Fruit fly (Drosophila melanogaster): ENCODE data around the gene slgA.
A peak's percentile ranks its signal among the peaks of the same experiment; 100 is the strongest.

Gene slgA

dm6 chrX:21368410-21368918 lies 5.3 kb upstream of the slgA start (continued):
- peak; percentile 34 to 69 for TF ChIP-seq Trl (optimal IDR thresholded peaks at IDR 0.05)
- TF ChIP-seq Trl (GFP tag; optimal IDR thresholded peaks at IDR 0.05) = no peak
- peak in 1 of 2 experiments; percentile 84 for TF ChIP-seq crp (GFP tag; optimal IDR thresholded peaks at IDR 0.05)
- no peak for TF ChIP-seq CG18764 (GFP tag; optimal IDR thresholded peaks at IDR 0.05)
- no peak for TF ChIP-seq Vsx1 (GFP tag; optimal IDR thresholded peaks at IDR 0.05)
- TF ChIP-seq CG10267 (tag; optimal IDR thresholded peaks at IDR 0.05) = no peak
- 0 out of 3 replicates have a peak, but pooled peaks have one; percentile 10 for TF ChIP-seq HLH4C (GFP tag; IDR thresholded peaks at IDR 0.05; ENCODE audit: partially characterized antibody)
- TF ChIP-seq CG15269 (tag; optimal IDR thresholded peaks at IDR 0.05) = no peak
- TF ChIP-seq ttk (GFP tag; IDR thresholded peaks at IDR 0.05) = no peak
- no peak for TF ChIP-seq gcm (GFP tag; optimal IDR thresholded peaks at IDR 0.05)
- TF ChIP-seq CG3065 (GFP tag; optimal IDR thresholded peaks at IDR 0.05) = no peak
- no peak for TF ChIP-seq CG30020 (tag; optimal IDR thresholded peaks at IDR 0.05)
- peak; percentile 22 for TF ChIP-seq sqz (GFP tag; optimal IDR thresholded peaks at IDR 0.05)
- peak; percentile 77 for TF ChIP-seq cg (GFP tag; optimal IDR thresholded peaks at IDR 0.05)
- no peak for TF ChIP-seq CG11560 (tag; IDR thresholded peaks at IDR 0.05)
- no peak for TF ChIP-seq CG8290 (GFP tag; optimal IDR thresholded peaks at IDR 0.05)
- peak in 1 of 2 experiments; percentile 56 for TF ChIP-seq CG8290 (tag; optimal IDR thresholded peaks at IDR 0.05)
- TF ChIP-seq Rfx (GFP tag; IDR thresholded peaks at IDR 0.05) = peak; percentile 27; the same call in 1 of the 2 replicates
- no peak for TF ChIP-seq CG32767 (GFP tag; IDR thresholded peaks at IDR 0.05)
- TF ChIP-seq HmgZ (tag; optimal IDR thresholded peaks at IDR 0.05) = peak; percentile 36
- TF ChIP-seq Ptx1 (GFP tag; IDR thresholded peaks at IDR 0.05) = no peak
- TF ChIP-seq gsb (GFP tag; IDR thresholded peaks at IDR 0.05) = no peak
- TF ChIP-seq toy (GFP tag; IDR thresholded peaks at IDR 0.05) = no peak
- TF ChIP-seq CG7556 (GFP tag; optimal IDR thresholded peaks at IDR 0.05) = no peak
- no peak for TF ChIP-seq CG2712 (tag; optimal IDR thresholded peaks at IDR 0.05)
- peak; percentile 11 for TF ChIP-seq nom (GFP tag; optimal IDR thresholded peaks at IDR 0.05)
- no peak for TF ChIP-seq CG12236 (GFP tag; optimal IDR thresholded peaks at IDR 0.05)
- TF ChIP-seq slbo (GFP tag; IDR thresholded peaks at IDR 0.05) = no peak
- TF ChIP-seq CkIIα-i1 (GFP tag; IDR thresholded peaks at IDR 0.05) = no peak
- TF ChIP-seq lab (GFP tag; optimal IDR thresholded peaks at IDR 0.05) = no peak
- TF ChIP-seq CG12071 (GFP tag; optimal IDR thresholded peaks at IDR 0.05) = no peak
- TF ChIP-seq CG3281 (GFP tag; optimal IDR thresholded peaks at IDR 0.05) = no peak
- peak; percentile 95 for TF ChIP-seq sd (tag; optimal IDR thresholded peaks at IDR 0.05)
- no peak for TF ChIP-seq CG7745 (tag; optimal IDR thresholded peaks at IDR 0.05)
- TF ChIP-seq Elba2 (GFP tag; optimal IDR thresholded peaks at IDR 0.05) = no peak
- peak; percentile 74 for TF ChIP-seq CG1832 (GFP tag; optimal IDR thresholded peaks at IDR 0.05)
- no peak for TF ChIP-seq HmgD (GFP tag; optimal IDR thresholded peaks at IDR 0.05)
- no peak for TF ChIP-seq ken (GFP tag; IDR thresholded peaks at IDR 0.05)
- peak; percentile 20; the same call in 1 of the 2 replicates for TF ChIP-seq CG3847 (GFP tag; IDR thresholded peaks at IDR 0.05)
- no peak for TF ChIP-seq CG10366 (GFP tag; IDR thresholded peaks at IDR 0.05)
- TF ChIP-seq ase (GFP tag; IDR thresholded peaks at IDR 0.05) = 0 out of 3 replicates have a peak, but pooled peaks have one; percentile 21
- TF ChIP-seq trem (tag; optimal IDR thresholded peaks at IDR 0.05) = peak; percentile 16
- no peak for TF ChIP-seq ems (GFP tag; optimal IDR thresholded peaks at IDR 0.05)
- peak; percentile 4 for TF ChIP-seq BEAF-32 (GFP tag; optimal IDR thresholded peaks at IDR 0.05)
- TF ChIP-seq Dp (GFP tag; optimal IDR thresholded peaks at IDR 0.05) = no peak
- peak; percentile 24; the same call in 1 of the 2 replicates for TF ChIP-seq MBD-R2 (GFP tag; IDR thresholded peaks at IDR 0.05)
- TF ChIP-seq ham (GFP tag; IDR thresholded peaks at IDR 0.05) = no peak
- TF ChIP-seq nerfin-2 (GFP tag; IDR thresholded peaks at IDR 0.05; ENCODE audit: partially characterized antibody) = no peak
- TF ChIP-seq E2f2 (GFP tag; IDR thresholded peaks at IDR 0.05) = no peak
- peak; percentile 25 for TF ChIP-seq B-H2 (GFP tag; optimal IDR thresholded peaks at IDR 0.05)
- peak; percentile 73 for TF ChIP-seq crol (GFP tag; IDR thresholded peaks at IDR 0.05)

Measured in whole organism, embryonic.